Fruit fly (Drosophila melanogaster): ENCODE results near the gene CG5614.

dm6 chr3R:15816276-15816675 is 36.7 kb downstream of the CG5614 start:
- no peak for TF ChIP-seq CTCF (optimal IDR thresholded peaks at IDR 0.05)
- no peak for TF ChIP-seq CG8478 (optimal IDR thresholded peaks at IDR 0.05)
